Worm (Caenorhabditis elegans) whole organism, mixed stage, embryonic: ENCODE results near the gene W09G10.9.

Source experiments
- M03D4.4 ChIP-seq: sonication (generic microtip); optimal IDR thresholded peaks from 2 replicates; lab custom pipeline; 2017; ENCODE audit warnings: mild to moderate bottlenecking, missing genetic modification characterization, missing compliant biosample characterization
- bed-3 ChIP-seq: fragments of 200-800 bp; sonication (Bioruptor generic); optimal IDR thresholded peaks from 3 replicates; lab custom pipeline; 2018; ENCODE audit warnings: mild to moderate bottlenecking, missing genetic modification characterization, moderate library complexity, missing compliant biosample characterization
- blmp-1 ChIP-seq: fragments of 150-350 bp; optimal IDR thresholded peaks from 2 replicates; lab custom pipeline; 2014; ENCODE audit warnings: missing biosample characterization, missing genetic modification characterization
- ceh-39 ChIP-seq: fragments of 150-350 bp; optimal IDR thresholded peaks from 2 replicates; lab custom pipeline; 2014; ENCODE audit warnings: missing biosample characterization, missing genetic modification characterization
- ceh-43 ChIP-seq: fragments of 200-800 bp; sonication (Bioruptor generic); optimal IDR thresholded peaks from 2 replicates; lab custom pipeline; 2018; ENCODE audit warnings: mild to moderate bottlenecking, missing genetic modification characterization, moderate library complexity, missing compliant biosample characterization
- ceh-83 ChIP-seq: fragments of 200-800 bp; sonication (Bioruptor generic); optimal IDR thresholded peaks from 2 replicates; lab custom pipeline; 2018; ENCODE audit warnings: mild to moderate bottlenecking, missing genetic modification characterization, missing compliant biosample characterization
- ces-1 ChIP-seq: fragments of 150-350 bp; optimal IDR thresholded peaks from 2 replicates; lab custom pipeline; 2014; ENCODE audit warnings: missing biosample characterization, missing genetic modification reagents, missing genetic modification characterization
- cnd-1 ChIP-seq: fragments of 200-800 bp; sonication (Bioruptor generic); optimal IDR thresholded peaks from 2 replicates; lab custom pipeline; 2018; ENCODE audit warnings: mild to moderate bottlenecking, missing genetic modification characterization, missing compliant biosample characterization
- drap-1 ChIP-seq: fragments of 200-800 bp; sonication (Bioruptor generic); optimal IDR thresholded peaks from 3 replicates; lab custom pipeline; 2018; ENCODE audit warnings: mild to moderate bottlenecking, missing genetic modification characterization, missing compliant biosample characterization
- elt-1 ChIP-seq: sonication (generic microtip); optimal IDR thresholded peaks from 2 replicates; lab custom pipeline; 2017; ENCODE audit warnings: missing genetic modification characterization, mild to moderate bottlenecking, missing compliant biosample characterization, antibody characterized with exemption, moderate library complexity, borderline replicate concordance; ENCODE audit not compliant: insufficient read depth
- elt-3 ChIP-seq: fragments of 150-350 bp; optimal IDR thresholded peaks from 2 replicates; lab custom pipeline; 2014; ENCODE audit warnings: missing biosample characterization, missing genetic modification characterization
- flh-1 ChIP-seq: fragments of 200-800 bp; sonication (Bioruptor generic); optimal IDR thresholded peaks from 2 replicates; lab custom pipeline; 2018; ENCODE audit warnings: mild to moderate bottlenecking, missing genetic modification characterization, moderate library complexity, missing compliant biosample characterization
- ham-2 ChIP-seq: fragments of 200-800 bp; sonication (Bioruptor generic); optimal IDR thresholded peaks from 2 replicates; lab custom pipeline; 2018; ENCODE audit warnings: mild to moderate bottlenecking, missing genetic modification characterization, missing compliant biosample characterization
- hlh-1 ChIP-seq: fragments of 150-350 bp; optimal IDR thresholded peaks from 2 replicates; lab custom pipeline; 2014; ENCODE audit warnings: missing biosample characterization, missing genetic modification reagents, missing genetic modification characterization
- lin-13 ChIP-seq: fragments of 150-350 bp; optimal IDR thresholded peaks from 2 replicates; lab custom pipeline; 2014; ENCODE audit warnings: missing biosample characterization, missing genetic modification characterization
- lin-32 ChIP-seq: fragments of 200-800 bp; sonication (Bioruptor generic); optimal IDR thresholded peaks from 2 replicates; lab custom pipeline; 2018; ENCODE audit warnings: mild to moderate bottlenecking, missing genetic modification characterization, missing compliant biosample characterization
- lsy-2 ChIP-seq: fragments of 150-350 bp; optimal IDR thresholded peaks from 2 replicates; lab custom pipeline; 2014; ENCODE audit warnings: missing biosample characterization, missing genetic modification characterization
- mab-5 ChIP-seq: fragments of 150-350 bp; optimal IDR thresholded peaks from 2 replicates; lab custom pipeline; 2014; ENCODE audit warnings: missing biosample characterization, missing genetic modification characterization
- mep-1 ChIP-seq: fragments of 150-350 bp; optimal IDR thresholded peaks from 2 replicates; lab custom pipeline; 2017; ENCODE audit warnings: missing biosample characterization, missing genetic modification reagents, missing genetic modification characterization, inconsistent platforms
- mls-2 ChIP-seq: sonication (generic microtip); optimal IDR thresholded peaks from 2 replicates; lab custom pipeline; 2016; ENCODE audit warnings: mild to moderate bottlenecking, missing genetic modification characterization, moderate library complexity, missing compliant biosample characterization
- nhr-12 ChIP-seq: fragments of 150-350 bp; optimal IDR thresholded peaks from 2 replicates; lab custom pipeline; 2014; ENCODE audit warnings: missing biosample characterization, missing genetic modification characterization
- nhr-2 ChIP-seq: fragments of 150-350 bp; optimal IDR thresholded peaks from 2 replicates; lab custom pipeline; 2014; ENCODE audit warnings: missing biosample characterization, missing genetic modification characterization
- nhr-237 ChIP-seq: fragments of 150-350 bp; optimal IDR thresholded peaks from 2 replicates; lab custom pipeline; 2014; ENCODE audit warnings: missing biosample characterization, missing genetic modification characterization
- nhr-28 ChIP-seq: fragments of 150-350 bp; optimal IDR thresholded peaks from 2 replicates; lab custom pipeline; 2014; ENCODE audit warnings: missing biosample characterization, missing genetic modification characterization
- nhr-76 ChIP-seq: sonication (generic microtip); optimal IDR thresholded peaks from 2 replicates; lab custom pipeline; 2017; ENCODE audit warnings: missing biosample characterization, missing genetic modification characterization
- pha-4 ChIP-seq: fragments of 150-350 bp; optimal IDR thresholded peaks from 2 replicates; lab custom pipeline; 2018; ENCODE audit warnings: missing biosample characterization, missing genetic modification reagents, missing genetic modification characterization
- sem-2 ChIP-seq: fragments of 200-800 bp; sonication (Bioruptor generic); optimal IDR thresholded peaks from 2 replicates; lab custom pipeline; 2018; ENCODE audit warnings: mild to moderate bottlenecking, missing genetic modification characterization, missing compliant biosample characterization
- snpc-4 ChIP-seq: fragments of 150-350 bp; optimal IDR thresholded peaks from 2 replicates; lab custom pipeline; 2014; ENCODE audit warnings: missing biosample characterization, missing genetic modification characterization
- sptf-1 ChIP-seq: sonication (generic microtip); optimal IDR thresholded peaks from 2 replicates; lab custom pipeline; 2017; ENCODE audit warnings: mild to moderate bottlenecking, missing genetic modification characterization, moderate library complexity, missing compliant biosample characterization
- tbx-8 ChIP-seq: fragments of 200-800 bp; sonication (Bioruptor generic); optimal IDR thresholded peaks from 2 replicates; lab custom pipeline; 2018; ENCODE audit warnings: mild to moderate bottlenecking, missing genetic modification characterization, moderate library complexity, missing compliant biosample characterization
- unc-120 ChIP-seq: sonication (generic microtip); optimal IDR thresholded peaks from 2 replicates; lab custom pipeline; 2017; ENCODE audit warnings: missing genetic modification characterization, missing compliant biosample characterization; ENCODE audit not compliant: poor library complexity, severe bottlenecking
- unc-39 ChIP-seq: fragments of 150-350 bp; optimal IDR thresholded peaks from 2 replicates; lab custom pipeline; 2014; ENCODE audit warnings: missing biosample characterization, missing genetic modification characterization
- unc-62 ChIP-seq: fragments of 150-350 bp; optimal IDR thresholded peaks from 2 replicates; lab custom pipeline; 2014; ENCODE audit warnings: missing biosample characterization, missing genetic modification reagents, missing genetic modification characterization
- zip-8 ChIP-seq: fragments of 150-350 bp; optimal IDR thresholded peaks from 2 replicates; lab custom pipeline; 2014; ENCODE audit warnings: missing biosample characterization, missing genetic modification characterization
- ztf-11 ChIP-seq: fragments of 150-350 bp; optimal IDR thresholded peaks from 2 replicates; lab custom pipeline; 2014; ENCODE audit warnings: missing biosample characterization, missing genetic modification characterization

W09G10.9 gene

ce11 chrII:3502520-3503323 is 18.9 kb upstream of the W09G10.9 start, which contains the start of the genes col-71 and Y49F6B.2:
Gene col-71, minus strand, starts transcription at chrII:3502570.
Gene Y49F6B.2, plus strand, starts transcription at chrII:3502968.
- TF ChIP-seq blmp-1 (tag; lab: Kevin White, UChicago): no peak
- TF ChIP-seq ceh-43: peak; percentile 5
- TF ChIP-seq cnd-1 (tag; lab: Kevin White, UChicago): peak; percentile 48
- TF ChIP-seq ces-1: peak; percentile 99
- TF ChIP-seq unc-62 (GFP tag; lab: Kevin White, UChicago): no peak
- TF ChIP-seq tbx-8 (GFP tag; lab: Kevin White, UChicago): peak; percentile 21
- no peak for TF ChIP-seq hlh-1 (tag; lab: Kevin White, UChicago)
- TF ChIP-seq flh-1 (GFP tag; lab: Kevin White, UChicago): no peak
- TF ChIP-seq nhr-237 (tag; lab: Kevin White, UChicago): peak; percentile 46
- peak; percentile 65 for TF ChIP-seq mab-5
- peak; percentile 68 for TF ChIP-seq sptf-1 (tag; lab: Kevin White, UChicago)
- TF ChIP-seq nhr-2: no peak
- TF ChIP-seq ceh-83 (GFP tag; lab: Kevin White, UChicago): no peak
- no peak for TF ChIP-seq nhr-28 (tag; lab: Kevin White, UChicago)
- no peak for TF ChIP-seq nhr-12 (tag; lab: Kevin White, UChicago)
- peak; percentile 73 for TF ChIP-seq lin-13 (tag; lab: Kevin White, UChicago)
- no peak for TF ChIP-seq lin-32 (GFP tag; lab: Kevin White, UChicago)
- no peak for TF ChIP-seq elt-3 (tag; lab: Kevin White, UChicago)
- TF ChIP-seq pha-4 (tag; lab: Kevin White, UChicago): peak; percentile 46
- TF ChIP-seq mep-1: peak; percentile 58
- TF ChIP-seq unc-39: no peak
- no peak for TF ChIP-seq M03D4.4
- TF ChIP-seq sem-2 (GFP tag; lab: Kevin White, UChicago): no peak
- peak; percentile 51 for TF ChIP-seq lsy-2 (tag; lab: Kevin White, UChicago)
- TF ChIP-seq bed-3 (GFP tag; lab: Kevin White, UChicago): peak; percentile 9
- no peak for TF ChIP-seq nhr-76 (tag; lab: Kevin White, UChicago)
- no peak for TF ChIP-seq elt-1 (tag; lab: Kevin White, UChicago)
- TF ChIP-seq drap-1 (GFP tag; lab: Kevin White, UChicago): no peak
- TF ChIP-seq unc-120: peak; percentile 25
- TF ChIP-seq ham-2 (GFP tag; lab: Kevin White, UChicago): no peak
- TF ChIP-seq mls-2 (tag; lab: Kevin White, UChicago): peak; percentile 53
- no peak for TF ChIP-seq snpc-4
- TF ChIP-seq ztf-11: no peak
- TF ChIP-seq zip-8 (tag; lab: Kevin White, UChicago): no peak
- peak; percentile 5 for TF ChIP-seq ceh-39 (tag; lab: Kevin White, UChicago)

- TF ChIP-seq M03D4.4 (no peak), mls-2 (tag; lab: Kevin White, UChicago) (no peak), sem-2 (GFP tag; lab: Kevin White, UChicago) (no peak), drap-1 (GFP tag; lab: Kevin White, UChicago) (no peak), cnd-1 (tag; lab: Kevin White, UChicago) (no peak)
These were observed 16.9 kb upstream of the W09G10.9 start, which contains the start of gene cyh-1 for ce11 chrII:3504717-3505116. Gene cyh-1, plus strand, starts transcription at chrII:3505017.

- no peak for TF ChIP-seq nhr-2
- TF ChIP-seq flh-1 (GFP tag; lab: Kevin White, UChicago): no peak
- no peak for TF ChIP-seq unc-39
- no peak for TF ChIP-seq snpc-4
- TF ChIP-seq sptf-1 (tag; lab: Kevin White, UChicago): no peak
- TF ChIP-seq ham-2 (GFP tag; lab: Kevin White, UChicago): no peak
- TF ChIP-seq elt-3 (tag; lab: Kevin White, UChicago): no peak
- no peak for TF ChIP-seq unc-62 (GFP tag; lab: Kevin White, UChicago)
- no peak for TF ChIP-seq lsy-2 (tag; lab: Kevin White, UChicago)
- no peak for TF ChIP-seq elt-1 (tag; lab: Kevin White, UChicago)
- no peak for TF ChIP-seq drap-1 (GFP tag; lab: Kevin White, UChicago)
- TF ChIP-seq cnd-1 (tag; lab: Kevin White, UChicago): no peak
- TF ChIP-seq mls-2 (tag; lab: Kevin White, UChicago): no peak
- no peak for TF ChIP-seq M03D4.4
- TF ChIP-seq nhr-12 (tag; lab: Kevin White, UChicago): no peak
- no peak for TF ChIP-seq ces-1
These were observed 9.4 kb upstream of the W09G10.9 start, which contains the start of gene Y49F6B.19 for ce11 chrII:3512240-3512639. Gene Y49F6B.19, minus strand, starts transcription at chrII:3512340.
